Worm (Caenorhabditis elegans) whole organism, late embryonic: ENCODE results near the gene T26E4.2.
A peak's percentile ranks its signal among the peaks of the same experiment; 100 is the strongest.

Experiments used
- F13H6.1 ChIP-seq: sonication (generic microtip); optimal IDR thresholded peaks from 2 replicates; lab custom pipeline; 2016; ENCODE audit warnings: missing genetic modification characterization, missing compliant biosample characterization
- K09A11.1 ChIP-seq: sonication (generic microtip); optimal IDR thresholded peaks from 2 replicates; lab custom pipeline; 2017; ENCODE audit warnings: antibody characterized with exemption, mild to moderate bottlenecking, missing genetic modification characterization, missing compliant biosample characterization; ENCODE audit not compliant: insufficient read depth
- T23F11.4 ChIP-seq: fragments of 200-800 bp; sonication (Bioruptor generic); optimal IDR thresholded peaks from 2 replicates; lab custom pipeline; 2018; ENCODE audit warnings: mild to moderate bottlenecking, missing genetic modification characterization, missing compliant biosample characterization
- Y22D7AL.16 ChIP-seq: sonication (generic microtip); optimal IDR thresholded peaks from 2 replicates; lab custom pipeline; 2016; ENCODE audit warnings: missing genetic modification characterization, missing compliant biosample characterization
- ahr-1 ChIP-seq: sonication (generic microtip); optimal IDR thresholded peaks from 2 replicates; lab custom pipeline; 2016; ENCODE audit warnings: missing genetic modification characterization, missing compliant biosample characterization
- ceh-14 ChIP-seq: sonication (generic microtip); optimal IDR thresholded peaks from 2 replicates; lab custom pipeline; 2016; ENCODE audit warnings: missing genotype, missing genetic modification characterization, missing compliant biosample characterization
- ceh-18 ChIP-seq: sonication (generic microtip); optimal IDR thresholded peaks from 2 replicates; lab custom pipeline; 2016; ENCODE audit warnings: missing genetic modification characterization, missing compliant biosample characterization
- ceh-31 ChIP-seq: sonication (generic microtip); optimal IDR thresholded peaks from 2 replicates; lab custom pipeline; 2016; ENCODE audit warnings: missing genetic modification characterization, missing compliant biosample characterization
- ceh-34 ChIP-seq: sonication (generic microtip); optimal IDR thresholded peaks from 2 replicates; lab custom pipeline; 2016; ENCODE audit warnings: mild to moderate bottlenecking, missing genetic modification characterization, missing compliant biosample characterization
- ceh-45 ChIP-seq: fragments of 200-800 bp; sonication (Bioruptor generic); IDR thresholded peaks from 2 replicates; pipeline ENCODE4 v1.3.6; 2022; ENCODE audit warnings: missing genetic modification reagents, missing genetic modification characterization, missing compliant biosample characterization
- ceh-48 ChIP-seq: sonication (generic microtip); optimal IDR thresholded peaks from 2 replicates; lab custom pipeline; 2016; ENCODE audit warnings: missing genetic modification characterization, inconsistent platforms, missing compliant biosample characterization
- ceh-6 ChIP-seq: fragments of 200-800 bp; sonication (Bioruptor generic); optimal IDR thresholded peaks from 2 replicates; lab custom pipeline; 2018; ENCODE audit warnings: mild to moderate bottlenecking, missing genetic modification characterization, missing compliant biosample characterization
- dve-1 ChIP-seq: sonication (generic microtip); optimal IDR thresholded peaks from 2 replicates; lab custom pipeline; 2017; ENCODE audit warnings: antibody characterized with exemption, mild to moderate bottlenecking, missing genetic modification characterization, missing compliant biosample characterization
- elt-4 ChIP-seq: sonication (generic microtip); optimal IDR thresholded peaks from 2 replicates; lab custom pipeline; 2016; ENCODE audit warnings: missing genetic modification characterization, missing compliant biosample characterization
- ets-4 ChIP-seq: sonication (generic microtip); optimal IDR thresholded peaks from 2 replicates; lab custom pipeline; 2016; ENCODE audit warnings: missing genetic modification characterization, missing compliant biosample characterization
- eyg-1 ChIP-seq: sonication (generic microtip); optimal IDR thresholded peaks from 2 replicates; lab custom pipeline; 2016; ENCODE audit warnings: missing genotype, missing genetic modification characterization, missing compliant biosample characterization
- fkh-6 ChIP-seq: sonication (generic microtip); optimal IDR thresholded peaks from 2 replicates; lab custom pipeline; 2016; ENCODE audit warnings: missing genetic modification characterization, missing compliant biosample characterization
- gmeb-2 ChIP-seq: sonication (generic microtip); optimal IDR thresholded peaks from 2 replicates; lab custom pipeline; 2016; ENCODE audit warnings: missing genetic modification characterization, inconsistent platforms, missing compliant biosample characterization
- hlh-13 ChIP-seq: fragments of 200-800 bp; sonication (Bioruptor generic); optimal IDR thresholded peaks from 2 replicates; lab custom pipeline; 2018; ENCODE audit warnings: mild to moderate bottlenecking, missing genetic modification characterization, missing compliant biosample characterization
- hlh-30 ChIP-seq: sonication (generic microtip); optimal IDR thresholded peaks from 2 replicates; lab custom pipeline; 2017; ENCODE audit warnings: antibody characterized with exemption, missing genetic modification characterization, missing compliant biosample characterization; ENCODE audit not compliant: insufficient read depth
- hlh-8 ChIP-seq: sonication (generic microtip); optimal IDR thresholded peaks from 2 replicates; lab custom pipeline; 2016; ENCODE audit warnings: missing genotype, missing genetic modification characterization, missing compliant biosample characterization
- lim-6 ChIP-seq: sonication (generic microtip); optimal IDR thresholded peaks from 2 replicates; lab custom pipeline; 2016; ENCODE audit warnings: missing genetic modification characterization, missing compliant biosample characterization
- lin-11 ChIP-seq: fragments of 200-800 bp; sonication (Bioruptor generic); optimal IDR thresholded peaks from 2 replicates; lab custom pipeline; 2018; ENCODE audit warnings: mild to moderate bottlenecking, missing genetic modification characterization, missing compliant biosample characterization
- madf-2 ChIP-seq: sonication (generic microtip); optimal IDR thresholded peaks from 2 replicates; lab custom pipeline; 2017; ENCODE audit warnings: missing genetic modification characterization, missing compliant biosample characterization
- nfya-1 ChIP-seq: sonication (generic microtip); optimal IDR thresholded peaks from 2 replicates; lab custom pipeline; 2017; ENCODE audit warnings: missing genetic modification characterization, mild to moderate bottlenecking, missing compliant biosample characterization, antibody characterized with exemption, moderate library complexity
- nhr-11 ChIP-seq: fragments of 150-350 bp; optimal IDR thresholded peaks from 2 replicates; lab custom pipeline; 2014; ENCODE audit warnings: missing biosample characterization, missing genetic modification characterization
- nhr-232 ChIP-seq: sonication (generic microtip); optimal IDR thresholded peaks from 2 replicates; lab custom pipeline; 2016; ENCODE audit warnings: missing genetic modification characterization, missing compliant biosample characterization
- npax-4 ChIP-seq: sonication (generic microtip); optimal IDR thresholded peaks from 2 replicates; lab custom pipeline; 2016; ENCODE audit warnings: missing genetic modification characterization, missing compliant biosample characterization
- pag-3 ChIP-seq: sonication (generic microtip); optimal IDR thresholded peaks from 2 replicates; lab custom pipeline; 2016; ENCODE audit warnings: missing compliant biosample characterization, missing genetic modification characterization, borderline replicate concordance
- pax-1 ChIP-seq: fragments of 150-350 bp; optimal IDR thresholded peaks from 2 replicates; lab custom pipeline; 2014; ENCODE audit warnings: missing biosample characterization, missing genetic modification characterization
- ref-2 ChIP-seq: sonication (generic microtip); optimal IDR thresholded peaks from 2 replicates; lab custom pipeline; 2016; ENCODE audit warnings: missing genetic modification characterization, missing compliant biosample characterization
- rnt-1 ChIP-seq: sonication (generic microtip); optimal IDR thresholded peaks from 2 replicates; lab custom pipeline; 2016; ENCODE audit warnings: missing genetic modification characterization, missing compliant biosample characterization
- sdc-2 ChIP-seq: sonication (generic microtip); optimal IDR thresholded peaks from 2 replicates; lab custom pipeline; 2016; ENCODE audit warnings: missing genotype, missing genetic modification characterization, missing compliant biosample characterization
- sox-2 ChIP-seq: fragments of 200-800 bp; sonication (Bioruptor generic); IDR thresholded peaks from 2 replicates; pipeline ENCODE4 v1.3.6; 2022; ENCODE audit warnings: missing genetic modification reagents, missing genetic modification characterization, missing compliant biosample characterization
- sox-4 ChIP-seq: sonication (generic microtip); optimal IDR thresholded peaks from 2 replicates; lab custom pipeline; 2017; ENCODE audit warnings: mild to moderate bottlenecking, missing genetic modification characterization, inconsistent platforms, missing compliant biosample characterization
- syd-9 ChIP-seq: sonication (generic microtip); optimal IDR thresholded peaks from 2 replicates; lab custom pipeline; 2016; ENCODE audit warnings: mild to moderate bottlenecking, missing genetic modification characterization, moderate library complexity, missing compliant biosample characterization
- tbx-2 ChIP-seq: sonication (generic microtip); optimal IDR thresholded peaks from 2 replicates; lab custom pipeline; 2016; ENCODE audit warnings: missing genetic modification characterization, missing compliant biosample characterization
- unc-3 ChIP-seq, 2 experiments: fragments of 200-800 bp in 1 of 2; sonication (Bioruptor generic) in 1 of 2; sonication (generic microtip) in 1 of 2; conservative IDR thresholded peaks in 1 of 2; optimal IDR thresholded peaks in 1 of 2; 2 replicates each; pipeline versions ENCODE4 v1.3.6 to Lab custom; 2016 to 2022; ENCODE audit warnings: missing compliant biosample characterization in 2 of 2, missing genetic modification characterization in 2 of 2, missing genetic modification reagents in 1 of 2
- unc-42 ChIP-seq: sonication (generic microtip); optimal IDR thresholded peaks from 2 replicates; lab custom pipeline; 2016; ENCODE audit warnings: missing genotype, missing genetic modification characterization, missing compliant biosample characterization
- unc-86 ChIP-seq: sonication (generic microtip); optimal IDR thresholded peaks from 2 replicates; lab custom pipeline; 2016; ENCODE audit warnings: missing genetic modification characterization, missing compliant biosample characterization
- zip-5 ChIP-seq: sonication (generic microtip); optimal IDR thresholded peaks from 2 replicates; lab custom pipeline; 2016; ENCODE audit warnings: missing genetic modification characterization, missing compliant biosample characterization

The T26E4.2 gene

ce11 chrV:15766122-15766594 is 15.0 kb upstream of the T26E4.2 start, which contains the start of the genes haf-3 and F57A10.2 (continued):
- no peak for TF ChIP-seq ref-2 (tag; lab: Kevin White, UChicago)
- no peak for TF ChIP-seq T23F11.4
- TF ChIP-seq nhr-11 (tag; lab: Kevin White, UChicago) = no peak
- no peak for TF ChIP-seq hlh-8
- no peak for TF ChIP-seq ceh-14 (tag; lab: Kevin White, UChicago)
- TF ChIP-seq nfya-1 (tag; lab: Kevin White, UChicago) = peak; percentile 77
- no peak for TF ChIP-seq ceh-31 (tag; lab: Kevin White, UChicago)
- no peak for TF ChIP-seq elt-4 (tag; lab: Kevin White, UChicago)
- TF ChIP-seq fkh-6 = no peak
- no peak for TF ChIP-seq unc-3 (GFP tag; conservative IDR thresholded peaks at IDR 0.05; lab: Robert Waterston, UW)
- peak; percentile 13 for TF ChIP-seq unc-3 (tag; optimal IDR thresholded peaks at IDR 0.05; lab: Kevin White, UChicago)
- no peak for TF ChIP-seq ceh-45 (GFP tag; lab: Robert Waterston, UW)
- peak; percentile 76 for TF ChIP-seq unc-42 (tag; lab: Kevin White, UChicago)
- no peak for TF ChIP-seq Y22D7AL.16 (tag; lab: Kevin White, UChicago)
- TF ChIP-seq nhr-232 = no peak
- TF ChIP-seq dve-1 = peak; percentile 52
- no peak for TF ChIP-seq rnt-1
- TF ChIP-seq eyg-1 (tag; lab: Kevin White, UChicago) = no peak
- no peak for TF ChIP-seq madf-2 (tag; lab: Kevin White, UChicago)
- no peak for TF ChIP-seq ahr-1 (tag; lab: Kevin White, UChicago)
- TF ChIP-seq lin-11 (tag; lab: Kevin White, UChicago) = peak; percentile 10
- TF ChIP-seq sox-2 (GFP tag; lab: Robert Waterston, UW) = no peak
- no peak for TF ChIP-seq npax-4
- no peak for TF ChIP-seq lim-6 (tag; lab: Kevin White, UChicago)
- peak; percentile 7 for TF ChIP-seq hlh-30 (tag; lab: Kevin White, UChicago)
- TF ChIP-seq hlh-13 (GFP tag; lab: Kevin White, UChicago) = no peak
- peak; percentile 8 for TF ChIP-seq gmeb-2 (tag; lab: Kevin White, UChicago)
- no peak for TF ChIP-seq sdc-2 (tag; lab: Kevin White, UChicago)
- TF ChIP-seq ceh-18 (tag; lab: Kevin White, UChicago) = peak; percentile 32
- TF ChIP-seq ceh-48 (tag; lab: Kevin White, UChicago) = no peak
- TF ChIP-seq ets-4 (tag; lab: Kevin White, UChicago) = peak; percentile 1
- no peak for TF ChIP-seq sox-4 (tag; lab: Kevin White, UChicago)
- TF ChIP-seq K09A11.1 (tag; lab: Kevin White, UChicago) = no peak

ce11 chrV:15767385-15767784 is 13.8 kb upstream of the T26E4.2 start:
- 0 out of 2 replicates have a peak, but pooled peaks have one; percentile 37 for TF ChIP-seq ceh-45 (GFP tag; lab: Robert Waterston, UW)
- TF ChIP-seq, all 69 proteins: peak for 1; not testable (repeated sequence) for 68

- TF ChIP-seq zip-5 (tag; lab: Kevin White, UChicago) (no peak), pax-1 (tag; lab: Kevin White, UChicago) (no peak), syd-9 (tag; lab: Kevin White, UChicago) (no peak)
Observed at ce11 chrV:15769072-15769471, 12.1 kb upstream of the T26E4.2 start, which contains the start of gene F57A10.4. Gene F57A10.4, plus strand, starts transcription at chrV:15769438.

- TF ChIP-seq unc-42 (tag; lab: Kevin White, UChicago) (no peak), pag-3 (tag; lab: Kevin White, UChicago) (no peak), ceh-45 (GFP tag; lab: Robert Waterston, UW) (no peak), ceh-18 (tag; lab: Kevin White, UChicago) (no peak), zip-5 (tag; lab: Kevin White, UChicago) (no peak), ceh-6 (GFP tag; lab: Kevin White, UChicago) (no peak), ceh-31 (tag; lab: Kevin White, UChicago) (no peak), npax-4 (no peak), unc-86 (no peak), F13H6.1 (no peak), hlh-30 (tag; lab: Kevin White, UChicago) (no peak), tbx-2 (tag; lab: Kevin White, UChicago) (no peak), K09A11.1 (tag; lab: Kevin White, UChicago) (no peak), nhr-232 (no peak), ceh-34 (tag; lab: Kevin White, UChicago) (no peak)
Observed at ce11 chrV:15773141-15773540, 8.0 kb upstream of the T26E4.2 start, which contains the start of gene nhr-60. Gene nhr-60, minus strand, starts transcription at chrV:15773241.
